Fruit fly (Drosophila melanogaster) whole organism, embryonic: ENCODE data around the gene Cyp4d21.
A peak's percentile ranks its signal among the peaks of the same experiment; 100 is the strongest.

Source experiments
- BEAF-32 ChIP-seq: fragments of 200-800 bp; sonication (Bioruptor generic); optimal IDR thresholded peaks from 3 replicates; lab custom pipeline; 2017; ENCODE audit warnings: missing biosample characterization, missing genetic modification characterization, mild to moderate bottlenecking, moderate library complexity, missing genetic modification reagents
- Bgb ChIP-seq: fragments of 200-800 bp; sonication (Bioruptor generic); IDR thresholded peaks from 2 replicates; pipeline ENCODE4 v1.3.6; 2022; ENCODE audit warnings: missing biosample characterization, missing genetic modification characterization; ENCODE audit not compliant: partially characterized antibody
- C15 ChIP-seq: fragments of 200-800 bp; sonication (Bioruptor generic); IDR thresholded peaks from 3 replicates; pipeline ENCODE4 v1.3.6; 2022; ENCODE audit warnings: missing biosample characterization, missing genetic modification characterization
- CG11085 ChIP-seq: fragments of 200-800 bp; sonication (Bioruptor generic); IDR thresholded peaks from 2 replicates; pipeline ENCODE4 v1.3.6; 2022; ENCODE audit warnings: missing biosample characterization, missing genetic modification characterization
- CG11093 ChIP-seq: fragments of 200-800 bp; sonication (Bioruptor generic); IDR thresholded peaks from 3 replicates; pipeline ENCODE4 v1.3.6; 2022; ENCODE audit warnings: missing biosample characterization, missing genetic modification characterization
- CG11456 ChIP-seq: fragments of 200-800 bp; sonication (Bioruptor generic); IDR thresholded peaks from 3 replicates; pipeline ENCODE4 v1.3.6; 2022; ENCODE audit warnings: missing biosample characterization, missing genetic modification characterization
- CG12219 ChIP-seq: fragments of 200-800 bp; sonication (Bioruptor generic); optimal IDR thresholded peaks from 3 replicates; lab custom pipeline; 2018; ENCODE audit warnings: missing biosample characterization, mild to moderate bottlenecking, missing genetic modification characterization
- CG13287 ChIP-seq: fragments of 200-800 bp; sonication (Bioruptor generic); IDR thresholded peaks from 2 replicates; pipeline ENCODE4 v1.3.6; 2022; ENCODE audit warnings: missing biosample characterization, missing genetic modification characterization; ENCODE audit not compliant: partially characterized antibody
- CG13775 ChIP-seq: fragments of 200-800 bp; sonication (Bioruptor generic); optimal IDR thresholded peaks from 3 replicates; lab custom pipeline; 2017; ENCODE audit warnings: missing biosample characterization, mild to moderate bottlenecking, missing genetic modification characterization
- CG14014 ChIP-seq: fragments of 200-800 bp; sonication (Bioruptor generic); IDR thresholded peaks from 2 replicates; pipeline ENCODE4 v1.3.6; 2022; ENCODE audit warnings: missing biosample characterization, missing genetic modification characterization
- CG14965 ChIP-seq: fragments of 200-800 bp; sonication (Bioruptor generic); optimal IDR thresholded peaks from 2 replicates; lab custom pipeline; 2016; ENCODE audit warnings: missing biosample characterization, missing genetic modification characterization, borderline replicate concordance
- CG16863 ChIP-seq: fragments of 200-800 bp; sonication (Bioruptor generic); optimal IDR thresholded peaks from 3 replicates; lab custom pipeline; 2016; ENCODE audit warnings: missing biosample characterization, missing genetic modification characterization
- CG17385 ChIP-seq: fragments of 200-800 bp; sonication (Bioruptor generic); optimal IDR thresholded peaks from 3 replicates; lab custom pipeline; 2018; ENCODE audit warnings: missing biosample characterization, mild to moderate bottlenecking, missing genetic modification characterization
- CG18262 ChIP-seq: fragments of 200-800 bp; optimal IDR thresholded peaks from 3 replicates; lab custom pipeline; 2019; ENCODE audit warnings: missing biosample characterization, mild to moderate bottlenecking, missing genetic modification characterization, moderate library complexity
- CG2120 ChIP-seq: fragments of 200-800 bp; sonication (Bioruptor generic); optimal IDR thresholded peaks from 3 replicates; lab custom pipeline; 2016; ENCODE audit warnings: missing biosample characterization, missing genetic modification characterization
- CG2199 ChIP-seq: fragments of 200-800 bp; sonication (Bioruptor generic); IDR thresholded peaks from 3 replicates; pipeline ENCODE4 v1.3.6; 2022; ENCODE audit warnings: missing biosample characterization, missing genetic modification characterization
- CG2712 ChIP-seq: fragments of 200-800 bp; optimal IDR thresholded peaks from 3 replicates; lab custom pipeline; 2019; ENCODE audit warnings: missing biosample characterization, mild to moderate bottlenecking, missing genetic modification characterization, moderate library complexity
- CG30020 ChIP-seq: fragments of 200-800 bp; optimal IDR thresholded peaks from 2 replicates; lab custom pipeline; 2019; ENCODE audit warnings: missing biosample characterization, mild to moderate bottlenecking, missing genetic modification characterization, moderate library complexity
- CG30431 ChIP-seq: fragments of 200-800 bp; sonication (Bioruptor generic); optimal IDR thresholded peaks from 2 replicates; lab custom pipeline; 2017; ENCODE audit warnings: missing biosample characterization, missing genetic modification characterization
- CG33213 ChIP-seq: fragments of 200-800 bp; sonication (Bioruptor generic); optimal IDR thresholded peaks from 3 replicates; lab custom pipeline; 2016; ENCODE audit warnings: missing biosample characterization, missing genetic modification characterization
- CG4854 ChIP-seq: fragments of 200-800 bp; sonication (Bioruptor generic); optimal IDR thresholded peaks from 2 replicates; lab custom pipeline; 2016; ENCODE audit warnings: missing biosample characterization, missing genetic modification characterization, inconsistent platforms
- CG8359 ChIP-seq: fragments of 200-800 bp; sonication (Bioruptor generic); optimal IDR thresholded peaks from 2 replicates; lab custom pipeline; 2017; ENCODE audit warnings: missing biosample characterization, mild to moderate bottlenecking, missing genetic modification characterization, borderline replicate concordance
- CG9215 ChIP-seq: fragments of 200-800 bp; sonication (Bioruptor generic); IDR thresholded peaks from 2 replicates; pipeline ENCODE4 v1.3.6; 2022; ENCODE audit warnings: missing biosample characterization, missing genetic modification characterization
- CG9876 ChIP-seq: fragments of 200-800 bp; sonication (Bioruptor generic); optimal IDR thresholded peaks from 2 replicates; lab custom pipeline; 2016; ENCODE audit warnings: missing biosample characterization, missing genetic modification characterization
- Dad ChIP-seq: fragments of 200-800 bp; sonication (Bioruptor generic); optimal IDR thresholded peaks from 3 replicates; lab custom pipeline; 2016; ENCODE audit warnings: missing biosample characterization, missing genetic modification characterization
- Dip2 ChIP-seq: fragments of 200-800 bp; sonication (Bioruptor generic); IDR thresholded peaks from 2 replicates; pipeline ENCODE4 v1.3.6; 2022; ENCODE audit warnings: missing biosample characterization, missing genetic modification characterization
- ERR ChIP-seq: fragments of 200-800 bp; sonication (Bioruptor generic); optimal IDR thresholded peaks from 2 replicates; lab custom pipeline; 2016; ENCODE audit warnings: missing biosample characterization, missing genetic modification characterization
- H15 ChIP-seq: fragments of 200-800 bp; sonication (Bioruptor generic); IDR thresholded peaks from 3 replicates; pipeline ENCODE4 v1.3.6; 2022; ENCODE audit warnings: missing biosample characterization, missing genetic modification characterization
- Myb ChIP-seq: fragments of 200-800 bp; sonication (Bioruptor generic); optimal IDR thresholded peaks from 2 replicates; lab custom pipeline; 2016; ENCODE audit warnings: missing biosample characterization, missing genetic modification characterization
- NC2α ChIP-seq: fragments of 200-800 bp; sonication (Bioruptor generic); optimal IDR thresholded peaks from 2 replicates; lab custom pipeline; 2016; ENCODE audit warnings: missing biosample characterization, missing genetic modification characterization
- Side ChIP-seq: fragments of 200-800 bp; sonication (Bioruptor generic); optimal IDR thresholded peaks from 2 replicates; lab custom pipeline; 2016; ENCODE audit warnings: missing biosample characterization, missing genetic modification characterization
- Spps ChIP-seq: fragments of 200-800 bp; sonication (Bioruptor generic); optimal IDR thresholded peaks from 2 replicates; lab custom pipeline; 2018; ENCODE audit warnings: missing biosample characterization, mild to moderate bottlenecking, missing genetic modification characterization
- ac ChIP-seq: fragments of 200-800 bp; sonication (Bioruptor generic); optimal IDR thresholded peaks from 3 replicates; lab custom pipeline; 2017; ENCODE audit warnings: missing biosample characterization, mild to moderate bottlenecking, missing genetic modification characterization
- amos ChIP-seq: fragments of 200-800 bp; sonication (Bioruptor generic); IDR thresholded peaks from 2 replicates; pipeline ENCODE4 v1.3.6; 2022; ENCODE audit warnings: missing biosample characterization, missing genetic modification characterization; ENCODE audit not compliant: partially characterized antibody
- aop ChIP-seq: fragments of 200-800 bp; sonication (Bioruptor generic); IDR thresholded peaks from 2 replicates; pipeline ENCODE4 v1.3.6; 2022; ENCODE audit warnings: missing biosample characterization, missing genetic modification characterization
- ara ChIP-seq: fragments of 200-800 bp; sonication (Bioruptor generic); IDR thresholded peaks from 2 replicates; pipeline ENCODE4 v1.3.6; 2022; ENCODE audit warnings: missing biosample characterization, missing genetic modification characterization
- az2 ChIP-seq: fragments of 200-800 bp; sonication (Bioruptor generic); optimal IDR thresholded peaks from 3 replicates; lab custom pipeline; 2016; ENCODE audit warnings: missing biosample characterization, missing genetic modification characterization
- dpn ChIP-seq, 2 experiments: fragments of 200-800 bp; sonication (Bioruptor generic); optimal IDR thresholded peaks; 3 replicates each; lab custom pipeline; 2016; ENCODE audit warnings: missing biosample characterization in 2 of 2, missing genetic modification characterization in 2 of 2
- emc ChIP-seq: fragments of 200-800 bp; sonication (Bioruptor generic); optimal IDR thresholded peaks from 2 replicates; lab custom pipeline; 2016; ENCODE audit warnings: missing biosample characterization, missing genetic modification characterization
- fd102C ChIP-seq: fragments of 200-800 bp; sonication (Bioruptor generic); optimal IDR thresholded peaks from 2 replicates; lab custom pipeline; 2018; ENCODE audit warnings: missing biosample characterization, mild to moderate bottlenecking, missing genetic modification characterization, moderate library complexity
- fd96Cb ChIP-seq: fragments of 200-800 bp; sonication (Bioruptor generic); optimal IDR thresholded peaks from 2 replicates; lab custom pipeline; 2018; ENCODE audit warnings: missing biosample characterization, mild to moderate bottlenecking, missing genetic modification characterization, moderate library complexity
- gsb ChIP-seq: fragments of 200-800 bp; sonication (Bioruptor generic); IDR thresholded peaks from 2 replicates; pipeline ENCODE4 v1.3.6; 2022; ENCODE audit warnings: missing biosample characterization, missing genetic modification characterization
- gsb-n ChIP-seq: fragments of 200-800 bp; sonication (Bioruptor generic); optimal IDR thresholded peaks from 3 replicates; lab custom pipeline; 2018; ENCODE audit warnings: missing biosample characterization, mild to moderate bottlenecking, missing genetic modification characterization
- kay ChIP-seq: fragments of 200-800 bp; sonication (Bioruptor generic); optimal IDR thresholded peaks from 2 replicates; lab custom pipeline; 2016; ENCODE audit warnings: missing biosample characterization, missing genetic modification characterization
- klu ChIP-seq: fragments of 200-800 bp; sonication (Bioruptor generic); IDR thresholded peaks from 2 replicates; pipeline ENCODE4 v1.3.6; 2022; ENCODE audit warnings: missing biosample characterization, missing genetic modification characterization
- onecut ChIP-seq: fragments of 200-800 bp; sonication (Bioruptor generic); IDR thresholded peaks from 2 replicates; pipeline ENCODE4 v1.3.6; 2022; ENCODE audit warnings: missing biosample characterization, missing genetic modification characterization
- pan ChIP-seq, 4 experiments: fragments of >200 bp in 3 of 4; fragments of 200-800 bp in 1 of 4; sonication (Bioruptor generic) in 1 of 4; optimal IDR thresholded peaks in 3 of 4; IDR thresholded peaks in 1 of 4; 2 replicates each; pipeline versions ENCODE4 v1.3.6 to Lab custom; 2017 to 2022; ENCODE audit warnings: missing biosample characterization in 2 of 4, missing genetic modification characterization in 2 of 4, mixed read lengths in 1 of 4
- pita ChIP-seq: fragments of 200-800 bp; sonication (Bioruptor generic); optimal IDR thresholded peaks from 2 replicates; lab custom pipeline; 2017; ENCODE audit warnings: missing biosample characterization, mild to moderate bottlenecking, missing genetic modification characterization
- ranshi ChIP-seq: fragments of 200-800 bp; sonication (Bioruptor generic); IDR thresholded peaks from 2 replicates; pipeline ENCODE4 v1.3.6; 2022; ENCODE audit warnings: missing biosample characterization, missing genetic modification characterization
- salm ChIP-seq: fragments of 200-800 bp; sonication (Bioruptor generic); optimal IDR thresholded peaks from 2 replicates; lab custom pipeline; 2018; ENCODE audit warnings: missing biosample characterization, mild to moderate bottlenecking, missing genetic modification characterization
- sens-2 ChIP-seq: fragments of 200-800 bp; sonication (Bioruptor generic); IDR thresholded peaks from 2 replicates; pipeline ENCODE4 v1.3.6; 2022; ENCODE audit warnings: missing biosample characterization, missing genetic modification characterization

Cyp4d21 gene

DNA sequence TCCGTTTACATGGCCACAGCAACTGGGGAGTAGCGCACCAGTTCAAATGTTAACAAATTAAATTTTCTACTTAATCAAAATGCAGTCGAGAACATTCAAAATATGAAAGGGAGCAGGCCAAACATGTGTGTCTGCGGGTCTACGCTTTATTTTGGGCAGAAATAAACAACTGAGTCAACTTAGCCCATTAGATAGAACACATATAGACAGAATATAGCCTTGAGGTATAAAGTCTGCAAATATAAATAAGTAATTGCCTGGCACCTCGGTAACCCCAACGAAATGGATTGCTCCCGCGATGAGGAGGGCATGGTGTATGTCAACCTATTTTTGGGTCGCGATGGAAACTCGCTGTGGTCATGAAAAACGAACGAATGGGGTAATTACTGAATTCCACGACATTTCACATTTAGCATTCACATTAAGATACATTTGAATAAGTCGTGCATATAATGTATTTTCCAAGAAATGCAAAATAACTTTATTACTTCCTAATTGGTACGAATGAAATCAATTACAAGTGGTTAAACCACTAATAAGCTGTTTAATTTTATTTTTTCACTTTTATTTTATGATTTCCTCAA lies 23.1 kb downstream of the Cyp4d21 start (continued):
- TF ChIP-seq Dad (GFP tag; lab: Kevin White, UChicago) = no peak
- TF ChIP-seq CG4854 (GFP tag; lab: Kevin White, UChicago) = no peak
- peak; percentile 42 for TF ChIP-seq CG8359 (GFP tag; lab: Kevin White, UChicago)
- TF ChIP-seq CG30431 (GFP tag; lab: Kevin White, UChicago) = no peak
- no peak for TF ChIP-seq klu
- TF ChIP-seq ac (GFP tag; lab: Kevin White, UChicago) = no peak
- TF ChIP-seq CG16863 (GFP tag; lab: Kevin White, UChicago) = peak; percentile 7
- no peak for TF ChIP-seq kay (GFP tag; lab: Kevin White, UChicago)
- TF ChIP-seq Side (GFP tag; lab: Kevin White, UChicago) = no peak
- TF ChIP-seq CG17385 (GFP tag; lab: Kevin White, UChicago) = no peak
- no peak for TF ChIP-seq CG14014 (GFP tag; lab: Robert Waterston, UW)
- TF ChIP-seq CG12219 (GFP tag; lab: Kevin White, UChicago) = no peak
- TF ChIP-seq gsb-n (tag; lab: Kevin White, UChicago) = peak; percentile 21
- no peak for TF ChIP-seq sens-2
- no peak for TF ChIP-seq pita
- TF ChIP-seq BEAF-32 (GFP tag; lab: Kevin White, UChicago) = no peak
- TF ChIP-seq CG14965 (GFP tag; lab: Kevin White, UChicago) = no peak
- TF ChIP-seq C15 (GFP tag; lab: Robert Waterston, UW) = no peak
- TF ChIP-seq Spps (tag; lab: Kevin White, UChicago) = no peak
- no peak for TF ChIP-seq amos (GFP tag; lab: Robert Waterston, UW)
- TF ChIP-seq fd96Cb (tag; lab: Kevin White, UChicago) = no peak
- TF ChIP-seq Myb = no peak
- TF ChIP-seq salm = no peak
- no peak for TF ChIP-seq az2
- TF ChIP-seq CG9215 (GFP tag; lab: Robert Waterston, UW) = no peak
- TF ChIP-seq CG13775 = no peak
- no peak for TF ChIP-seq NC2α
- no peak for TF ChIP-seq CG9876 (GFP tag; lab: Kevin White, UChicago)
- no peak for TF ChIP-seq aop
- TF ChIP-seq CG2199 (GFP tag; lab: Robert Waterston, UW) = peak; percentile 100
- no peak for TF ChIP-seq emc
- peak; percentile 27 for TF ChIP-seq CG33213 (GFP tag; lab: Kevin White, UChicago)
- TF ChIP-seq CG18262 = peak; percentile 21
- TF ChIP-seq pan (optimal IDR thresholded peaks at IDR 0.05; lab: Kevin White, UChicago) = no peak
- TF ChIP-seq pan (GFP tag; optimal IDR thresholded peaks at IDR 0.05 in 1 of 2, IDR thresholded peaks at IDR 0.05 in 1 of 2) = no peak
- TF ChIP-seq CG2712 (tag; lab: Kevin White, UChicago) = peak; percentile 16
- no peak for TF ChIP-seq CG11085 (GFP tag; lab: Robert Waterston, UW)
- no peak for TF ChIP-seq gsb (GFP tag; lab: Robert Waterston, UW)
- TF ChIP-seq ranshi (GFP tag; lab: Robert Waterston, UW) = no peak
- no peak for TF ChIP-seq dpn (GFP tag; optimal IDR thresholded peaks at IDR 0.05; lab: Kevin White, UChicago)
- TF ChIP-seq ara (GFP tag; lab: Robert Waterston, UW) = 0 out of 2 replicates have a peak, but pooled peaks have one; percentile 39
- no peak for TF ChIP-seq ERR (GFP tag; lab: Kevin White, UChicago)
- TF ChIP-seq Dip2 (GFP tag; lab: Robert Waterston, UW) = no peak
- TF ChIP-seq onecut (GFP tag; lab: Robert Waterston, UW) = no peak
- TF ChIP-seq CG11093 (GFP tag; lab: Robert Waterston, UW) = no peak
- TF ChIP-seq CG30020 = no peak
- TF ChIP-seq Bgb (GFP tag; lab: Robert Waterston, UW) = no peak
- TF ChIP-seq fd102C (GFP tag; lab: Kevin White, UChicago) = no peak
- TF ChIP-seq CG2120 (GFP tag; lab: Kevin White, UChicago) = no peak
- no peak for TF ChIP-seq CG13287
- no peak for TF ChIP-seq CG11456 (GFP tag; lab: Robert Waterston, UW)
- TF ChIP-seq H15 (GFP tag; lab: Robert Waterston, UW) = no peak
